Fruit fly (Drosophila melanogaster) whole organism: Measurements from ENCODE around the gene Cog4.

ENCODE experiments used
- CG8478 ChIP-seq: fragments of >200 bp; optimal IDR thresholded peaks from 2 replicates; lab custom pipeline; 2018; ENCODE audit warnings: inconsistent platforms
- pan ChIP-seq: fragments of >200 bp; optimal IDR thresholded peaks from 2 replicates; lab custom pipeline; 2017
- psq ChIP-seq: fragments of >200 bp; optimal IDR thresholded peaks from 2 replicates; lab custom pipeline; 2017
- usp ChIP-seq: fragments of >200 bp; optimal IDR thresholded peaks from 2 replicates; lab custom pipeline; 2017; ENCODE audit warnings: missing biosample characterization, missing genetic modification characterization, mixed read lengths

- TF ChIP-seq psq: no peak
- TF ChIP-seq pan (lab: Kevin White, UChicago): no peak
- no peak for TF ChIP-seq usp (GFP tag; lab: Kevin White, UChicago)
- no peak for TF ChIP-seq CG8478 (lab: Kevin White, UChicago)
Measured at dm6 chr2L:10470211-10470610, 18.2 kb downstream of the Cog4 start.
